In genomic region chr3R:29903775-29904356, dm6 we compare ENCODE assay signal across 6 fruit fly cellular contexts.
TF ChIP-seq lines count a peak whose summit lies in the region.

Gene CG15517, minus strand, starts transcription at chr3R:29903825.

- peak; percentile 65 to 89 for TF ChIP-seq CTCF in S2 (optimal IDR thresholded peaks at IDR 0.05; lab: Kevin White, UChicago)
- TF ChIP-seq CTCF in whole organism, embryonic (GFP tag; optimal IDR thresholded peaks at IDR 0.05; lab: Kevin White, UChicago): peak; percentile 95

TF ChIP-seq in whole organism, adult, 20 proteins besides CTCF, POLR2A, EP300 and RAD21:
- no peak for TF ChIP-seq Mnt (GFP tag; optimal IDR thresholded peaks at IDR 0.05; lab: Kevin White, UChicago)
- peak; percentile 30 for TF ChIP-seq bab1 (GFP tag; optimal IDR thresholded peaks at IDR 0.05; lab: Kevin White, UChicago)
- no peak for TF ChIP-seq CG12768 (GFP tag; optimal IDR thresholded peaks at IDR 0.05; lab: Kevin White, UChicago)

TF ChIP-seq in whole organism, embryonic, 481 proteins besides CTCF, POLR2A, EP300 and RAD21 (continues in another document):
- TF ChIP-seq nmo (GFP tag; optimal IDR thresholded peaks at IDR 0.05; lab: Kevin White, UChicago): peak; percentile 21
- TF ChIP-seq CG2120 (GFP tag; optimal IDR thresholded peaks at IDR 0.05; lab: Kevin White, UChicago): peak; percentile 12
- TF ChIP-seq CG30403 (GFP tag; optimal IDR thresholded peaks at IDR 0.05; lab: Kevin White, UChicago): peak; percentile 9
- TF ChIP-seq Fer3 (tag; optimal IDR thresholded peaks at IDR 0.05; lab: Kevin White, UChicago): peak; percentile 17
- TF ChIP-seq CG7372 (GFP tag; IDR thresholded peaks at IDR 0.05; lab: Robert Waterston, UW): peak; percentile 45; the same call in 1 of the 2 replicates
- no peak for TF ChIP-seq usp (GFP tag; optimal IDR thresholded peaks at IDR 0.05; lab: Kevin White, UChicago)
- TF ChIP-seq CG17829 (tag; optimal IDR thresholded peaks at IDR 0.05; lab: Kevin White, UChicago): peak; percentile 30
- TF ChIP-seq CG18011 (GFP tag; optimal IDR thresholded peaks at IDR 0.05; lab: Kevin White, UChicago): peak; percentile 97
- TF ChIP-seq Lhr (GFP tag; optimal IDR thresholded peaks at IDR 0.05; lab: Kevin White, UChicago): peak; percentile 29
- peak; percentile 43; the same call in 1 of the 2 replicates for TF ChIP-seq Ptx1 (GFP tag; IDR thresholded peaks at IDR 0.05; lab: Robert Waterston, UW)
- TF ChIP-seq CG2202 (tag; optimal IDR thresholded peaks at IDR 0.05; lab: Kevin White, UChicago): no peak
- TF ChIP-seq psq (GFP tag; optimal IDR thresholded peaks at IDR 0.05; lab: Kevin White, UChicago): no peak
- TF ChIP-seq Mad (GFP tag; optimal IDR thresholded peaks at IDR 0.05; lab: Kevin White, UChicago): no peak
- peak; percentile 2 for TF ChIP-seq Hr3 (GFP tag; optimal IDR thresholded peaks at IDR 0.05; lab: Kevin White, UChicago)
- TF ChIP-seq slp2 (GFP tag; optimal IDR thresholded peaks at IDR 0.05; lab: Kevin White, UChicago): no peak
- peak; percentile 3 for TF ChIP-seq trem (tag; optimal IDR thresholded peaks at IDR 0.05; lab: Kevin White, UChicago)
- peak; percentile 66; the same call in 1 of the 4 replicates for TF ChIP-seq chinmo (GFP tag; IDR thresholded peaks at IDR 0.05; lab: Robert Waterston, UW; ENCODE audit: partially characterized antibody)
- TF ChIP-seq CG12659 (GFP tag; optimal IDR thresholded peaks at IDR 0.05; lab: Kevin White, UChicago): peak; percentile 17
- no peak for TF ChIP-seq CG8478 (optimal IDR thresholded peaks at IDR 0.05; lab: Kevin White, UChicago)
- peak; percentile 66 for TF ChIP-seq Med (GFP tag; lab: Kevin White, UChicago)
- peak; percentile 54 for TF ChIP-seq CG9932 (GFP tag; IDR thresholded peaks at IDR 0.05; lab: Robert Waterston, UW)

TF ChIP-seq in whole organism, prepupa, 60 proteins besides CTCF, POLR2A, EP300 and RAD21:
- TF ChIP-seq cyc (GFP tag; optimal IDR thresholded peaks at IDR 0.05; lab: Kevin White, UChicago): peak; percentile 11
- TF ChIP-seq net (GFP tag; optimal IDR thresholded peaks at IDR 0.05; lab: Kevin White, UChicago): no peak
- no peak for TF ChIP-seq CG11902 (GFP tag; optimal IDR thresholded peaks at IDR 0.05; lab: Kevin White, UChicago)
- peak; percentile 2 for TF ChIP-seq Hr39 (GFP tag; optimal IDR thresholded peaks at IDR 0.05; lab: Kevin White, UChicago)
- TF ChIP-seq CG15336 (GFP tag; IDR thresholded peaks at IDR 0.05; lab: Robert Waterston, UW): no peak
- peak; percentile 60 for TF ChIP-seq Eip78C (GFP tag; lab: Kevin White, UChicago)
- TF ChIP-seq fkh (GFP tag; optimal IDR thresholded peaks at IDR 0.05; lab: Kevin White, UChicago): peak; percentile 30

TF ChIP-seq in whole organism, pupa, 21 proteins besides CTCF, POLR2A, EP300 and RAD21:
- TF ChIP-seq CG14655 (GFP tag; optimal IDR thresholded peaks at IDR 0.05; lab: Kevin White, UChicago) (no peak), Pif1B (GFP tag; optimal IDR thresholded peaks at IDR 0.05; lab: Kevin White, UChicago) (no peak), D1 (tag; optimal IDR thresholded peaks at IDR 0.05; lab: Kevin White, UChicago) (peak; percentile 80)

TF ChIP-seq in whole organism, wandering third instar larva, 38 proteins besides CTCF, POLR2A, EP300 and RAD21:
- no peak for TF ChIP-seq br (GFP tag; optimal IDR thresholded peaks at IDR 0.05; lab: Kevin White, UChicago)
- peak; percentile 44 for TF ChIP-seq Myc (optimal IDR thresholded peaks at IDR 0.05; lab: Kevin White, UChicago)
- TF ChIP-seq dl (GFP tag; optimal IDR thresholded peaks at IDR 0.05; lab: Kevin White, UChicago; ENCODE audit: insufficient read depth in 1 of 2, partially characterized antibody in 2 of 2): peak in 1 of 2 experiments; percentile 7
- peak; percentile 12 for TF ChIP-seq Vsx2 (GFP tag; optimal IDR thresholded peaks at IDR 0.05; lab: Kevin White, UChicago; ENCODE audit: partially characterized antibody)
- peak; percentile 29 for TF ChIP-seq Dif (GFP tag; optimal IDR thresholded peaks at IDR 0.05; lab: Kevin White, UChicago; ENCODE audit: partially characterized antibody)
- no peak for TF ChIP-seq Dfd (GFP tag; optimal IDR thresholded peaks at IDR 0.05; lab: Kevin White, UChicago)
TF ChIP-seq in whole organism, wandering third instar larva: peak in this region for 4.
